Fruit fly (Drosophila melanogaster) whole organism, prepupa: ENCODE measurements around the gene CG46463.

Experiments used
- CG10631 ChIP-seq: fragments of 200-800 bp; sonication (Bioruptor generic); optimal IDR thresholded peaks from 2 replicates; lab custom pipeline; 2016; ENCODE audit warnings: missing biosample characterization, missing genetic modification characterization
- CG10669 ChIP-seq: fragments of 200-800 bp; sonication (Bioruptor generic); optimal IDR thresholded peaks from 3 replicates; lab custom pipeline; 2018; ENCODE audit warnings: missing biosample characterization, mild to moderate bottlenecking, missing genetic modification characterization, moderate library complexity
- CG11762 ChIP-seq: fragments of 200-800 bp; sonication (Bioruptor generic); optimal IDR thresholded peaks from 3 replicates; lab custom pipeline; 2016; ENCODE audit warnings: missing biosample characterization, missing genetic modification characterization; ENCODE audit not compliant: insufficient read depth
- CG15336 ChIP-seq: fragments of 200-800 bp; sonication (Bioruptor generic); IDR thresholded peaks from 2 replicates; pipeline ENCODE4 v1.3.6; 2022; ENCODE audit warnings: missing biosample characterization, missing genetic modification characterization
- CG1621 ChIP-seq: fragments of 200-800 bp; sonication (Bioruptor generic); optimal IDR thresholded peaks from 3 replicates; lab custom pipeline; 2018; ENCODE audit warnings: missing biosample characterization, mild to moderate bottlenecking, missing genetic modification characterization
- CG3032 ChIP-seq: fragments of 200-800 bp; optimal IDR thresholded peaks from 2 replicates; lab custom pipeline; 2019; ENCODE audit warnings: missing biosample characterization, mild to moderate bottlenecking, missing genetic modification characterization, moderate library complexity
- CG31627 ChIP-seq: fragments of 200-800 bp; sonication (Bioruptor generic); optimal IDR thresholded peaks from 3 replicates; lab custom pipeline; 2016; ENCODE audit warnings: missing biosample characterization, missing genetic modification characterization
- CG32006 ChIP-seq: fragments of 200-800 bp; sonication (Bioruptor generic); optimal IDR thresholded peaks from 3 replicates; lab custom pipeline; 2017; ENCODE audit warnings: missing biosample characterization, mild to moderate bottlenecking, missing genetic modification characterization
- CG34406 ChIP-seq: fragments of 200-800 bp; sonication (Bioruptor generic); optimal IDR thresholded peaks from 3 replicates; lab custom pipeline; 2016; ENCODE audit warnings: missing biosample characterization, missing genetic modification characterization
- CG3919 ChIP-seq: fragments of 200-800 bp; sonication (Bioruptor generic); optimal IDR thresholded peaks from 3 replicates; lab custom pipeline; 2016; ENCODE audit warnings: missing biosample characterization, missing genetic modification characterization
- CG6163 ChIP-seq: fragments of 200-800 bp; sonication (Bioruptor generic); IDR thresholded peaks from 3 replicates; pipeline ENCODE4 v1.3.6; 2022; ENCODE audit warnings: missing biosample characterization, missing genetic modification characterization
- CG6276 ChIP-seq: fragments of 200-800 bp; sonication (Bioruptor generic); optimal IDR thresholded peaks from 2 replicates; lab custom pipeline; 2017; ENCODE audit warnings: missing biosample characterization, mild to moderate bottlenecking, missing genetic modification characterization
- CG6792 ChIP-seq: fragments of 200-800 bp; sonication (Bioruptor generic); optimal IDR thresholded peaks from 3 replicates; lab custom pipeline; 2016; ENCODE audit warnings: missing biosample characterization, missing genetic modification characterization
- CG7368 ChIP-seq: fragments of 200-800 bp; sonication (Bioruptor generic); optimal IDR thresholded peaks from 3 replicates; lab custom pipeline; 2016; ENCODE audit warnings: missing biosample characterization, missing genetic modification characterization
- CG8119 ChIP-seq: fragments of 200-800 bp; sonication (Bioruptor generic); IDR thresholded peaks from 3 replicates; pipeline ENCODE4 v1.3.6; 2022; ENCODE audit warnings: missing biosample characterization, missing genetic modification characterization
- CG8319 ChIP-seq: fragments of 200-800 bp; sonication (Bioruptor generic); optimal IDR thresholded peaks from 3 replicates; lab custom pipeline; 2016; ENCODE audit warnings: missing biosample characterization, missing genetic modification characterization
- CG8632 ChIP-seq: fragments of 200-800 bp; sonication (Bioruptor generic); optimal IDR thresholded peaks from 3 replicates; lab custom pipeline; 2016; ENCODE audit warnings: missing biosample characterization, missing genetic modification characterization
- CG9139 ChIP-seq: fragments of 200-800 bp; sonication (Bioruptor generic); optimal IDR thresholded peaks from 3 replicates; lab custom pipeline; 2017; ENCODE audit warnings: missing biosample characterization, mild to moderate bottlenecking, missing genetic modification characterization
- Eip75B ChIP-seq: fragments of 200-800 bp; sonication (Bioruptor generic); optimal IDR thresholded peaks from 3 replicates; lab custom pipeline; 2016; ENCODE audit warnings: missing biosample characterization, missing genetic modification characterization
- Eip78C ChIP-seq: fragments of 200-800 bp; sonication (Bioruptor generic); peaks from one replicate; lab custom pipeline; 2016; ENCODE audit warnings: missing biosample characterization, missing genetic modification characterization
- Ets21C ChIP-seq: fragments of 200-800 bp; sonication (Bioruptor generic); optimal IDR thresholded peaks from 3 replicates; lab custom pipeline; 2016; ENCODE audit warnings: missing biosample characterization, missing genetic modification characterization
- Ets96B ChIP-seq: fragments of 200-800 bp; optimal IDR thresholded peaks from 2 replicates; lab custom pipeline; 2019; ENCODE audit warnings: missing biosample characterization, mild to moderate bottlenecking, missing genetic modification characterization, moderate library complexity
- Gug ChIP-seq: fragments of 200-800 bp; sonication (Bioruptor generic); IDR thresholded peaks from 2 replicates; pipeline ENCODE4 v1.3.6; 2022; ENCODE audit warnings: missing biosample characterization, missing genetic modification characterization
- Hr4 ChIP-seq: fragments of 200-800 bp; sonication (Bioruptor generic); optimal IDR thresholded peaks from 3 replicates; lab custom pipeline; 2016; ENCODE audit warnings: missing biosample characterization, missing genetic modification characterization
- Lpt ChIP-seq: fragments of 200-800 bp; sonication (Bioruptor generic); optimal IDR thresholded peaks from 3 replicates; lab custom pipeline; 2016; ENCODE audit warnings: missing biosample characterization, missing genetic modification characterization
- OdsH ChIP-seq: fragments of 200-800 bp; sonication (Bioruptor generic); optimal IDR thresholded peaks from 3 replicates; lab custom pipeline; 2016; ENCODE audit warnings: missing biosample characterization, missing genetic modification characterization
- Sox15 ChIP-seq: fragments of 200-800 bp; sonication (Bioruptor generic); optimal IDR thresholded peaks from 3 replicates; lab custom pipeline; 2016; ENCODE audit warnings: missing biosample characterization, missing genetic modification characterization
- acj6 ChIP-seq: fragments of 200-800 bp; sonication (Bioruptor generic); optimal IDR thresholded peaks from 3 replicates; lab custom pipeline; 2016; ENCODE audit warnings: missing biosample characterization, missing genetic modification characterization
- cyc ChIP-seq: fragments of 200-800 bp; sonication (Bioruptor generic); optimal IDR thresholded peaks from 3 replicates; lab custom pipeline; 2016; ENCODE audit warnings: missing biosample characterization, missing genetic modification characterization
- dsx ChIP-seq: fragments of 200-800 bp; optimal IDR thresholded peaks from 3 replicates; lab custom pipeline; 2019; ENCODE audit warnings: missing biosample characterization, mild to moderate bottlenecking, missing genetic modification characterization, moderate library complexity; ENCODE audit not compliant: poor library complexity, severe bottlenecking
- eg ChIP-seq: fragments of 200-800 bp; sonication (Bioruptor generic); IDR thresholded peaks from 3 replicates; pipeline ENCODE4 v1.3.6; 2022; ENCODE audit warnings: missing biosample characterization, missing genetic modification characterization
- esn ChIP-seq: fragments of 200-800 bp; sonication (Bioruptor generic); optimal IDR thresholded peaks from 2 replicates; lab custom pipeline; 2016; ENCODE audit warnings: missing biosample characterization, mild to moderate bottlenecking, missing genetic modification characterization, moderate library complexity
- fd59A ChIP-seq: fragments of 200-800 bp; sonication (Bioruptor generic); optimal IDR thresholded peaks from 2 replicates; lab custom pipeline; 2017; ENCODE audit warnings: missing biosample characterization, mild to moderate bottlenecking, missing genetic modification characterization, missing genetic modification reagents
- fd85E ChIP-seq: fragments of 200-800 bp; sonication (Bioruptor generic); optimal IDR thresholded peaks from 3 replicates; lab custom pipeline; 2016; ENCODE audit warnings: missing biosample characterization, missing genetic modification characterization
- fkh ChIP-seq: fragments of 200-800 bp; sonication (Bioruptor generic); optimal IDR thresholded peaks from 3 replicates; lab custom pipeline; 2017; ENCODE audit warnings: missing biosample characterization, mild to moderate bottlenecking, missing genetic modification characterization, moderate library complexity
- lz ChIP-seq: fragments of 200-800 bp; sonication (Bioruptor generic); optimal IDR thresholded peaks from 3 replicates; lab custom pipeline; 2016; ENCODE audit warnings: missing biosample characterization, missing genetic modification characterization
- net ChIP-seq: fragments of 200-800 bp; sonication (Bioruptor generic); optimal IDR thresholded peaks from 3 replicates; lab custom pipeline; 2016; ENCODE audit warnings: missing biosample characterization, missing genetic modification characterization
- pdm3 ChIP-seq: fragments of 200-800 bp; sonication (Bioruptor generic); optimal IDR thresholded peaks from 3 replicates; lab custom pipeline; 2016; ENCODE audit warnings: missing biosample characterization, missing genetic modification characterization
- salr ChIP-seq, 2 experiments: fragments of 200-800 bp; sonication (Bioruptor generic); optimal IDR thresholded peaks; 3 replicates each; lab custom pipeline; 2016 to 2018; ENCODE audit warnings: missing biosample characterization in 2 of 2, missing genetic modification characterization in 2 of 2, mild to moderate bottlenecking in 1 of 2
- spab ChIP-seq: fragments of 200-800 bp; sonication (Bioruptor generic); optimal IDR thresholded peaks from 2 replicates; lab custom pipeline; 2017; ENCODE audit warnings: missing biosample characterization, mild to moderate bottlenecking, missing genetic modification characterization, missing genetic modification reagents
- svp ChIP-seq: fragments of 200-800 bp; sonication (Bioruptor generic); peaks from one replicate; lab custom pipeline; 2016; ENCODE audit warnings: missing biosample characterization, missing genetic modification characterization
- topi ChIP-seq: fragments of 200-800 bp; sonication (Bioruptor generic); optimal IDR thresholded peaks from 3 replicates; lab custom pipeline; 2016; ENCODE audit warnings: missing biosample characterization, missing genetic modification characterization
- vri ChIP-seq: fragments of 200-800 bp; sonication (Bioruptor generic); optimal IDR thresholded peaks from 3 replicates; lab custom pipeline; 2016; ENCODE audit warnings: missing biosample characterization, mild to moderate bottlenecking, missing genetic modification characterization

Gene CG46463

dm6 chr3L:3496593-3496992 lies 35.5 kb downstream of the CG46463 start:
- TF ChIP-seq CG3032 (peak; percentile 3), Hr4 (GFP tag; lab: Kevin White, UChicago) (peak; percentile 9), CG32006 (GFP tag; lab: Kevin White, UChicago) (peak; percentile 30), CG6276 (GFP tag; lab: Kevin White, UChicago) (no peak), CG10669 (GFP tag; lab: Kevin White, UChicago) (no peak), CG8319 (GFP tag; lab: Kevin White, UChicago) (no peak), CG15336 (GFP tag; lab: Robert Waterston, UW) (0 out of 2 replicates have a peak, but pooled peaks have one; percentile 16), Eip78C (peak; percentile 55), CG11762 (GFP tag; lab: Kevin White, UChicago) (no peak), Ets96B (tag; lab: Kevin White, UChicago) (no peak), CG8632 (GFP tag; lab: Kevin White, UChicago) (no peak), topi (GFP tag; lab: Kevin White, UChicago) (no peak), Lpt (no peak), spab (GFP tag; lab: Kevin White, UChicago) (no peak), net (no peak), dsx (GFP tag; lab: Kevin White, UChicago) (peak; percentile 40), Gug (no peak), esn (GFP tag; lab: Kevin White, UChicago) (no peak), acj6 (GFP tag; lab: Kevin White, UChicago) (peak; percentile 0), svp (GFP tag; lab: Kevin White, UChicago) (peak; percentile 19), vri (GFP tag; lab: Kevin White, UChicago) (no peak), CG8119 (peak; percentile 28; the same call in 1 of the 3 replicates), CG10631 (GFP tag; lab: Kevin White, UChicago) (no peak), CG6163 (no peak), OdsH (no peak), Ets21C (no peak), eg (0 out of 3 replicates have a peak, but pooled peaks have one; percentile 25)
- TF ChIP-seq, all 60 proteins: peak for 10

dm6 chr3L:3503248-3503647 lies 42.1 kb downstream of the CG46463 start:
- TF ChIP-seq CG15336 (GFP tag; lab: Robert Waterston, UW) (peak; percentile 38), OdsH (no peak), Sox15 (GFP tag; lab: Kevin White, UChicago) (no peak), fkh (no peak), topi (GFP tag; lab: Kevin White, UChicago) (no peak), CG11762 (GFP tag; lab: Kevin White, UChicago) (no peak), CG1621 (no peak), Hr4 (GFP tag; lab: Kevin White, UChicago) (peak; percentile 22)

dm6 chr3L:3512567-3512966 lies 51.5 kb downstream of the CG46463 start, which contains the start of gene ImpE2:
TSS of gene ImpE2 (minus strand) at chr3L:3512681.
- TF ChIP-seq fd59A (GFP tag; lab: Kevin White, UChicago) = no peak
- peak; percentile 38 for TF ChIP-seq dsx (GFP tag; lab: Kevin White, UChicago)
- TF ChIP-seq Eip75B = no peak
- TF ChIP-seq topi (GFP tag; lab: Kevin White, UChicago) = no peak

dm6 chr3L:3512998-3513397 lies 51.9 kb downstream of the CG46463 start:
- no peak for TF ChIP-seq CG6276 (GFP tag; lab: Kevin White, UChicago)
- TF ChIP-seq lz (GFP tag; lab: Kevin White, UChicago) = peak; percentile 64
- peak; percentile 59 for TF ChIP-seq CG31627 (GFP tag; lab: Kevin White, UChicago)
- no peak for TF ChIP-seq Gug
- TF ChIP-seq CG9139 (GFP tag; lab: Kevin White, UChicago) = no peak
- no peak for TF ChIP-seq dsx (GFP tag; lab: Kevin White, UChicago)
- TF ChIP-seq CG6792 (GFP tag; lab: Kevin White, UChicago) = peak; percentile 48
- TF ChIP-seq CG6163 = no peak
- TF ChIP-seq fkh = no peak
- TF ChIP-seq Lpt = no peak
- peak; percentile 85 for TF ChIP-seq svp (GFP tag; lab: Kevin White, UChicago)
- peak; percentile 11 for TF ChIP-seq vri (GFP tag; lab: Kevin White, UChicago)
- TF ChIP-seq cyc (GFP tag; lab: Kevin White, UChicago) = peak; percentile 65
- peak; percentile 64 for TF ChIP-seq spab (GFP tag; lab: Kevin White, UChicago)
- TF ChIP-seq CG3919 (GFP tag; lab: Kevin White, UChicago) = peak; percentile 68
- no peak for TF ChIP-seq CG8319 (GFP tag; lab: Kevin White, UChicago)
- no peak for TF ChIP-seq fd85E (GFP tag; lab: Kevin White, UChicago)
- TF ChIP-seq CG8119 = 0 out of 3 replicates have a peak, but pooled peaks have one; percentile 27
- peak; percentile 30 for TF ChIP-seq net
- TF ChIP-seq OdsH = peak; percentile 55
- TF ChIP-seq CG7368 (GFP tag; lab: Kevin White, UChicago) = no peak
- TF ChIP-seq salr (GFP tag; optimal IDR thresholded peaks at IDR 0.05; lab: Kevin White, UChicago) = peak in 1 of 2 experiments; percentile 54
- TF ChIP-seq eg = no peak
- peak; percentile 38 for TF ChIP-seq CG32006 (GFP tag; lab: Kevin White, UChicago)
- TF ChIP-seq esn (GFP tag; lab: Kevin White, UChicago) = peak; percentile 81
- TF ChIP-seq pdm3 (GFP tag; lab: Kevin White, UChicago) = peak; percentile 38
- peak; percentile 41 for TF ChIP-seq CG34406
